Worm (Caenorhabditis elegans) whole organism, mixed stage, embryonic: ENCODE measurements around the gene clec-179.
A peak's percentile ranks its signal among the peaks of the same experiment; 100 is the strongest.

Experiments
- M03D4.4 ChIP-seq: sonication (generic microtip); optimal IDR thresholded peaks from 2 replicates; lab custom pipeline; 2017; ENCODE audit warnings: mild to moderate bottlenecking, missing genetic modification characterization, missing compliant biosample characterization
- bed-3 ChIP-seq: fragments of 200-800 bp; sonication (Bioruptor generic); optimal IDR thresholded peaks from 3 replicates; lab custom pipeline; 2018; ENCODE audit warnings: mild to moderate bottlenecking, missing genetic modification characterization, moderate library complexity, missing compliant biosample characterization
- blmp-1 ChIP-seq: fragments of 150-350 bp; optimal IDR thresholded peaks from 2 replicates; lab custom pipeline; 2014; ENCODE audit warnings: missing biosample characterization, missing genetic modification characterization
- ceh-39 ChIP-seq: fragments of 150-350 bp; optimal IDR thresholded peaks from 2 replicates; lab custom pipeline; 2014; ENCODE audit warnings: missing biosample characterization, missing genetic modification characterization
- ceh-43 ChIP-seq: fragments of 200-800 bp; sonication (Bioruptor generic); optimal IDR thresholded peaks from 2 replicates; lab custom pipeline; 2018; ENCODE audit warnings: mild to moderate bottlenecking, missing genetic modification characterization, moderate library complexity, missing compliant biosample characterization
- ces-1 ChIP-seq: fragments of 150-350 bp; optimal IDR thresholded peaks from 2 replicates; lab custom pipeline; 2014; ENCODE audit warnings: missing biosample characterization, missing genetic modification reagents, missing genetic modification characterization
- elt-1 ChIP-seq: sonication (generic microtip); optimal IDR thresholded peaks from 2 replicates; lab custom pipeline; 2017; ENCODE audit warnings: missing genetic modification characterization, mild to moderate bottlenecking, missing compliant biosample characterization, antibody characterized with exemption, moderate library complexity, borderline replicate concordance; ENCODE audit not compliant: insufficient read depth
- flh-1 ChIP-seq: fragments of 200-800 bp; sonication (Bioruptor generic); optimal IDR thresholded peaks from 2 replicates; lab custom pipeline; 2018; ENCODE audit warnings: mild to moderate bottlenecking, missing genetic modification characterization, moderate library complexity, missing compliant biosample characterization
- ham-2 ChIP-seq: fragments of 200-800 bp; sonication (Bioruptor generic); optimal IDR thresholded peaks from 2 replicates; lab custom pipeline; 2018; ENCODE audit warnings: mild to moderate bottlenecking, missing genetic modification characterization, missing compliant biosample characterization
- hlh-1 ChIP-seq: fragments of 150-350 bp; optimal IDR thresholded peaks from 2 replicates; lab custom pipeline; 2014; ENCODE audit warnings: missing biosample characterization, missing genetic modification reagents, missing genetic modification characterization
- lin-13 ChIP-seq: fragments of 150-350 bp; optimal IDR thresholded peaks from 2 replicates; lab custom pipeline; 2014; ENCODE audit warnings: missing biosample characterization, missing genetic modification characterization
- lin-32 ChIP-seq: fragments of 200-800 bp; sonication (Bioruptor generic); optimal IDR thresholded peaks from 2 replicates; lab custom pipeline; 2018; ENCODE audit warnings: mild to moderate bottlenecking, missing genetic modification characterization, missing compliant biosample characterization
- lsy-2 ChIP-seq: fragments of 150-350 bp; optimal IDR thresholded peaks from 2 replicates; lab custom pipeline; 2014; ENCODE audit warnings: missing biosample characterization, missing genetic modification characterization
- mab-5 ChIP-seq: fragments of 150-350 bp; optimal IDR thresholded peaks from 2 replicates; lab custom pipeline; 2014; ENCODE audit warnings: missing biosample characterization, missing genetic modification characterization
- mep-1 ChIP-seq: fragments of 150-350 bp; optimal IDR thresholded peaks from 2 replicates; lab custom pipeline; 2017; ENCODE audit warnings: missing biosample characterization, missing genetic modification reagents, missing genetic modification characterization, inconsistent platforms
- mls-2 ChIP-seq: sonication (generic microtip); optimal IDR thresholded peaks from 2 replicates; lab custom pipeline; 2016; ENCODE audit warnings: mild to moderate bottlenecking, missing genetic modification characterization, moderate library complexity, missing compliant biosample characterization
- nhr-12 ChIP-seq: fragments of 150-350 bp; optimal IDR thresholded peaks from 2 replicates; lab custom pipeline; 2014; ENCODE audit warnings: missing biosample characterization, missing genetic modification characterization
- nhr-28 ChIP-seq: fragments of 150-350 bp; optimal IDR thresholded peaks from 2 replicates; lab custom pipeline; 2014; ENCODE audit warnings: missing biosample characterization, missing genetic modification characterization
- nhr-76 ChIP-seq: sonication (generic microtip); optimal IDR thresholded peaks from 2 replicates; lab custom pipeline; 2017; ENCODE audit warnings: missing biosample characterization, missing genetic modification characterization
- pha-4 ChIP-seq: fragments of 150-350 bp; optimal IDR thresholded peaks from 2 replicates; lab custom pipeline; 2018; ENCODE audit warnings: missing biosample characterization, missing genetic modification reagents, missing genetic modification characterization
- sem-2 ChIP-seq: fragments of 200-800 bp; sonication (Bioruptor generic); optimal IDR thresholded peaks from 2 replicates; lab custom pipeline; 2018; ENCODE audit warnings: mild to moderate bottlenecking, missing genetic modification characterization, missing compliant biosample characterization
- snpc-4 ChIP-seq: fragments of 150-350 bp; optimal IDR thresholded peaks from 2 replicates; lab custom pipeline; 2014; ENCODE audit warnings: missing biosample characterization, missing genetic modification characterization
- sptf-1 ChIP-seq: sonication (generic microtip); optimal IDR thresholded peaks from 2 replicates; lab custom pipeline; 2017; ENCODE audit warnings: mild to moderate bottlenecking, missing genetic modification characterization, moderate library complexity, missing compliant biosample characterization
- tbx-8 ChIP-seq: fragments of 200-800 bp; sonication (Bioruptor generic); optimal IDR thresholded peaks from 2 replicates; lab custom pipeline; 2018; ENCODE audit warnings: mild to moderate bottlenecking, missing genetic modification characterization, moderate library complexity, missing compliant biosample characterization
- unc-120 ChIP-seq: sonication (generic microtip); optimal IDR thresholded peaks from 2 replicates; lab custom pipeline; 2017; ENCODE audit warnings: missing genetic modification characterization, missing compliant biosample characterization; ENCODE audit not compliant: poor library complexity, severe bottlenecking
- unc-39 ChIP-seq: fragments of 150-350 bp; optimal IDR thresholded peaks from 2 replicates; lab custom pipeline; 2014; ENCODE audit warnings: missing biosample characterization, missing genetic modification characterization
- unc-62 ChIP-seq: fragments of 150-350 bp; optimal IDR thresholded peaks from 2 replicates; lab custom pipeline; 2014; ENCODE audit warnings: missing biosample characterization, missing genetic modification reagents, missing genetic modification characterization
- zip-8 ChIP-seq: fragments of 150-350 bp; optimal IDR thresholded peaks from 2 replicates; lab custom pipeline; 2014; ENCODE audit warnings: missing biosample characterization, missing genetic modification characterization
- ztf-11 ChIP-seq: fragments of 150-350 bp; optimal IDR thresholded peaks from 2 replicates; lab custom pipeline; 2014; ENCODE audit warnings: missing biosample characterization, missing genetic modification characterization

clec-179 gene

DNA sequence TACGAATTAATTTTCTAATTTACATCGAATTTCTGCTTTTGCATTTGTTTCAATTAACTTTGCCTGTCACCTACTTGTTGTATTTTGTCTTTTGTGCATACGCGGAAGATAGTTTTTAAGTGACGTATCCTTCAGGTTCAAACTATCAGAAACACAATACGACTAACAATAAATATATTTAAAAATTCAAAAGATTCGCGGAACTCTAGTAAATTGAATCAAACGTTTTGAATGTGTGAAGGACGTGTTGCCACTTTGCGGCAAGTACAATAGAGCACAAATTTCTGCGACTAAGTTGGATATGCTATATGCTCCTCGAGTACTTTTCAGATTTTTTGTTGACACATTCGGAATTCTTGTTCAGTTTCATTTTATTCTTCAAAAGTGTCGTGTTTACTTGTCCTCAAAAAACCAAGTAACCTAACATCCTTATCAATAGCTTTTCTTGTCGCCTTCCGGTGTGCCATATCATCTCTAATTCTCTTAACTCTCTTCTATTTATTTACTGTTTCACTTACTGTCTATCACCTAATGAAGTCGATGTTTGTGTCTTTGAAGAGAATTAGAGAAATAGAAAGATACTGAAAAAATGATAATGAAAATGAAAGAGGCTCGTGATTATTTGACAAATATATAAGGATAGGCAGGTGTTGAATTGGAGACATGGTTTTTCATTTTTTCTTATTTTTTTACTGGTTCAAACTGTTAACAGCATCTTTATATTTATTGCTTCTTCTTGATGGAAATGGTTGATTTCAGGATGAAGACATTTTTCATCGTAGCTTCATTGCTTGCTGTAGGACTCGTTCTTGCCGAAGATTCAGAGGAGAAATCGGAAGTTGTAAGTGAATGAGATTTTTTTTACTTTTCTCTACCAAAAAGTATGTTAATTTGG, 4.3 kb upstream of the clec-179 start, which contains the start of gene srlf-7:
Gene srlf-7 (plus strand): TSS at position 760 of the 895 bp plus-strand sequence.
- no peak for TF ChIP-seq zip-8
- peak; percentile 69 for TF ChIP-seq ces-1 (GFP tag; lab: Kevin White, UChicago)

DNA sequence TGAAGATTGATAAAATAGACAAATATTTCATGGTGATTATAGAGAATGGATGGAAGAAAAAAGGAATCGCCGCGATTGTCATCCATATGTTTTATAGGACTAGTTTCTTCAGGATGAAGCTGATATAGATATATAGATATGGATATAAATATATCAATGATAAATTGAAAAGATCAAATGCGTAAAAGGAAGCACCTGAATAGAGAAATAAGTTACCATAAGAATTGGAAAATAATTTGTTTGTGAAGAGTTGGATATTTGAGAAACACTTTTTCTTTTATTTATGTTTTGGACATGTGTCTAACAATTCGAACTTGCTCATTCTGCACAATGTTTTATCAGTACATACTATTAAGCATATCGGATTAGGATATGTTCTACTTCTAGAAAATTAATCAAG, 3.5 kb upstream of the clec-179 start, which contains the start of gene C42D4.13:
Gene C42D4.13 (minus strand): TSS at position 101 of the 400 bp plus-strand sequence.
- TF ChIP-seq nhr-28 (tag; lab: Kevin White, UChicago) (no peak), hlh-1 (no peak), elt-1 (no peak), unc-120 (tag; lab: Kevin White, UChicago) (no peak), mab-5 (tag; lab: Kevin White, UChicago) (no peak), snpc-4 (tag; lab: Kevin White, UChicago) (no peak), bed-3 (GFP tag; lab: Kevin White, UChicago) (no peak), lsy-2 (tag; lab: Kevin White, UChicago) (no peak), sptf-1 (tag; lab: Kevin White, UChicago) (no peak), ham-2 (GFP tag; lab: Kevin White, UChicago) (no peak), blmp-1 (tag; lab: Kevin White, UChicago) (no peak)

DNA sequence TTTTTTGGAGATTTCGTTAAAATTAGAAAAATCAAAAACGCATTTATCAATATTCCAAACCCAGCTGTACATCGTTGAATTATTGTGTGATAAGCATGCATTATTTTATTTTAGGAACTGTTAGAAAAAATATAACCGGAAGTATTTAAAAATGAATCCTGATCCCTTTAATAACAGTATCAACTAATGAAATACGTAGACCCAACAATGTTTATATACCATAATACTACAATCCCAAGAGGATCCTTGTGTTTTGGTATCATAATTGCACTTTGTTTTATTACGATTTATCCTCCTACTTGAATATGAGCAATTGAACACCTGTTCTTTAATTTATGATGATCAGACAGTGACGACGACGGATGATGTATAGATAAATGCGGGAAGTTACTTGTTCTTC, 2.3 kb upstream of the clec-179 start, which contains the start of gene str-249:
Gene str-249 (minus strand): TSS at position 101 of the 400 bp plus-strand sequence.
- TF ChIP-seq snpc-4 (tag; lab: Kevin White, UChicago) (no peak), unc-39 (tag; lab: Kevin White, UChicago) (no peak), flh-1 (no peak), mls-2 (tag; lab: Kevin White, UChicago) (no peak), M03D4.4 (no peak), tbx-8 (GFP tag; lab: Kevin White, UChicago) (no peak), lin-32 (GFP tag; lab: Kevin White, UChicago) (no peak), ceh-43 (GFP tag; lab: Kevin White, UChicago) (no peak), unc-120 (tag; lab: Kevin White, UChicago) (no peak)
- TF ChIP-seq, all 35 proteins: peak for 0

DNA sequence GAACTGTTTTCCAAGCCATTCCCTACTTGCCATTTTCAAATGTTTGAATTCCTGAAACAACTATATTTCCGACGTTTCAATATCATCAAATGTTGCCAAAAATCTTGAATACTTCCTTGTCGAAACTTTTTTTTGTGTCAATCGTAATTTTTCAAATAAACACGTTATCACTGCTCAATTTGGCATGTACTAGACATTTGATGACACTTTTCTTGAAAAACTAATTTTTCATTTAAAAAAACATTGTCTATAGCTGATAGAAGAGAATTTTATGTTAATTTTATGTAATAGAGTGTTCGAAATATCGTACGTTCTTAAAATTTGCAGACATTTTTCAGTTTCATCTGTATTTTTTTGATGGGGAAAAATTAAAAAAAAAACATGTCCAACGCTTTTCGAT, 1.7 kb downstream of the clec-179 start:
- TF ChIP-seq unc-120 (tag; lab: Kevin White, UChicago) (no peak), flh-1 (no peak), lin-13 (tag; lab: Kevin White, UChicago) (no peak), zip-8 (no peak), ham-2 (GFP tag; lab: Kevin White, UChicago) (no peak), snpc-4 (tag; lab: Kevin White, UChicago) (no peak), mab-5 (tag; lab: Kevin White, UChicago) (no peak), nhr-76 (no peak), mls-2 (tag; lab: Kevin White, UChicago) (no peak), ces-1 (GFP tag; lab: Kevin White, UChicago) (no peak), M03D4.4 (no peak), mep-1 (tag; lab: Kevin White, UChicago) (no peak), pha-4 (tag; lab: Kevin White, UChicago) (no peak), unc-39 (tag; lab: Kevin White, UChicago) (no peak), elt-1 (no peak)
- TF ChIP-seq, all 35 proteins: peak for 0

DNA sequence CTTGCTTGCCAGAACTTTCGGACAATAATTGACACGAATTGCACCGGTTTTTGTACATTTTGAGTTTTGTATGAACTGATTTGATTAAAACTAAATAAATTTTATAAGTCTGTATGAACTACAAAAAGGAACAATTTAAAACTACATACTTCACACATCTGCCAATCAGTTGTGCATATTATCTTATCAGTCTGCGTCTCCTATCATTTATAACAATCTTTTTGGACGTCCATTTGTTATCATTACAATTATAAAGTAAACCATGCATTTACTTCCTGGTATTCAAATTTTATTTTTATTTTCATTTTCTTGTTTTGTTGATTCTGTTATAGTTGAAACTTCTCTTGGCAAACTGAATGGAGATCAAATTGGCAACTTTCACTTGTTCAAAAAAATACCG, 4.2 kb downstream of the clec-179 start, which contains the start of gene cest-10:
Gene cest-10 (plus strand): TSS at position 254 of the 400 bp plus-strand sequence.
- TF ChIP-seq unc-62 (no peak), mep-1 (tag; lab: Kevin White, UChicago) (no peak), elt-1 (no peak), ces-1 (GFP tag; lab: Kevin White, UChicago) (no peak), ztf-11 (tag; lab: Kevin White, UChicago) (no peak), snpc-4 (tag; lab: Kevin White, UChicago) (no peak), hlh-1 (no peak), lin-13 (tag; lab: Kevin White, UChicago) (no peak), mls-2 (tag; lab: Kevin White, UChicago) (no peak), bed-3 (GFP tag; lab: Kevin White, UChicago) (no peak), lsy-2 (tag; lab: Kevin White, UChicago) (no peak), nhr-12 (tag; lab: Kevin White, UChicago) (no peak), sem-2 (GFP tag; lab: Kevin White, UChicago) (no peak), ham-2 (GFP tag; lab: Kevin White, UChicago) (no peak), unc-39 (tag; lab: Kevin White, UChicago) (no peak), unc-120 (tag; lab: Kevin White, UChicago) (no peak), flh-1 (no peak), ceh-39 (tag; lab: Kevin White, UChicago) (no peak)
